Fruit fly (Drosophila melanogaster): ENCODE data around the gene Sfp24Bc.

Sfp24Bc gene

dm6 chr2L:3670481-3670880 lies at the start of gene Sfp24Bc:
Gene Sfp24Bc (minus strand): TSS chr2L:3670581.
- TF ChIP-seq Pdp1 (GFP tag; optimal IDR thresholded peaks at IDR 0.05) (peak in 1 of 2 experiments; percentile 54), ewg (GFP tag; optimal IDR thresholded peaks at IDR 0.05) (no peak)

dm6 chr2L:3719414-3719959 lies 49.1 kb upstream of the Sfp24Bc start:
- TF ChIP-seq CG18764 (GFP tag; optimal IDR thresholded peaks at IDR 0.05) (no peak), dysf (GFP tag; IDR thresholded peaks at IDR 0.05) (peak; percentile 22; the same call in 1 of the 3 replicates), gem (tag; optimal IDR thresholded peaks at IDR 0.05) (no peak), ewg (GFP tag; optimal IDR thresholded peaks at IDR 0.05) (no peak), Med (GFP tag) (peak; percentile 86), hbn (GFP tag; IDR thresholded peaks at IDR 0.05; ENCODE audit: partially characterized antibody) (no peak), Xrp1 (GFP tag; IDR thresholded peaks at IDR 0.05) (0 out of 2 replicates have a peak, but pooled peaks have one; percentile 21), Side (GFP tag; optimal IDR thresholded peaks at IDR 0.05) (no peak), CG12769 (tag; optimal IDR thresholded peaks at IDR 0.05) (peak; percentile 48), E2f1 (GFP tag; IDR thresholded peaks at IDR 0.05) (no peak), seq (GFP tag; IDR thresholded peaks at IDR 0.05) (no peak), CG14441 (GFP tag; IDR thresholded peaks at IDR 0.05) (no peak), Ptx1 (GFP tag; IDR thresholded peaks at IDR 0.05) (peak; percentile 37; the same call in 1 of the 2 replicates), Atf-2 (GFP tag; optimal IDR thresholded peaks at IDR 0.05) (no peak), bab2 (GFP tag; optimal IDR thresholded peaks at IDR 0.05) (no peak), Poxn (GFP tag; IDR thresholded peaks at IDR 0.05) (no peak), CG13775 (GFP tag; optimal IDR thresholded peaks at IDR 0.05) (no peak), CG5953 (GFP tag; IDR thresholded peaks at IDR 0.05) (no peak), CG14710 (tag; optimal IDR thresholded peaks at IDR 0.05) (no peak), BtbVII (GFP tag; optimal IDR thresholded peaks at IDR 0.05) (peak; percentile 36), CG9215 (GFP tag; IDR thresholded peaks at IDR 0.05) (no peak), Sry-β (GFP tag; optimal IDR thresholded peaks at IDR 0.05) (no peak), Pdp1 (GFP tag; optimal IDR thresholded peaks at IDR 0.05) (no peak), CG2712 (tag; optimal IDR thresholded peaks at IDR 0.05) (no peak), CG11093 (GFP tag; IDR thresholded peaks at IDR 0.05) (no peak), Fer3 (tag; optimal IDR thresholded peaks at IDR 0.05) (peak; percentile 27), gfzf (GFP tag; optimal IDR thresholded peaks at IDR 0.05) (no peak), CG10321 (GFP tag; IDR thresholded peaks at IDR 0.05) (no peak), sug (tag; optimal IDR thresholded peaks at IDR 0.05) (peak; percentile 30), Abd-B (GFP tag; optimal IDR thresholded peaks at IDR 0.05) (no peak), CG14860 (GFP tag; IDR thresholded peaks at IDR 0.05; ENCODE audit: partially characterized antibody) (no peak), CG11247 (GFP tag; IDR thresholded peaks at IDR 0.05) (no peak), Neu2 (GFP tag; optimal IDR thresholded peaks at IDR 0.05; ENCODE audit: borderline replicate concordance) (no peak), dmrt99B (tag; optimal IDR thresholded peaks at IDR 0.05) (peak; percentile 58), NFAT (GFP tag; IDR thresholded peaks at IDR 0.05) (no peak), wdn (GFP tag; IDR thresholded peaks at IDR 0.05) (no peak), CG18262 (tag; optimal IDR thresholded peaks at IDR 0.05) (no peak), Hand (GFP tag; optimal IDR thresholded peaks at IDR 0.05) (no peak), CG4360 (GFP tag; IDR thresholded peaks at IDR 0.05) (no peak), CG17328 (GFP tag; IDR thresholded peaks at IDR 0.05) (no peak), CG9817 (tag; optimal IDR thresholded peaks at IDR 0.05) (peak; percentile 14), mld (GFP tag; IDR thresholded peaks at IDR 0.05; ENCODE audit: partially characterized antibody) (no peak), CG1792 (GFP tag; optimal IDR thresholded peaks at IDR 0.05) (no peak), CG34376 (GFP tag; optimal IDR thresholded peaks at IDR 0.05) (no peak), bsh (GFP tag; optimal IDR thresholded peaks at IDR 0.05) (peak in 1 of 2 experiments; percentile 43), ase (GFP tag; IDR thresholded peaks at IDR 0.05) (no peak), unc-4 (GFP tag; IDR thresholded peaks at IDR 0.05; ENCODE audit: partially characterized antibody) (no peak), NC2β (GFP tag; optimal IDR thresholded peaks at IDR 0.05) (no peak)
